Fruit fly (Drosophila melanogaster) whole organism, prepupa: ENCODE results near the gene U2af38.
A peak's percentile ranks its signal among the peaks of the same experiment; 100 is the strongest.

Experiments
- Blimp-1 ChIP-seq: fragments of 200-800 bp; sonication (Bioruptor generic); optimal IDR thresholded peaks from 3 replicates; lab custom pipeline; 2017; ENCODE audit warnings: missing biosample characterization, missing genetic modification characterization, mild to moderate bottlenecking, moderate library complexity, missing genetic modification reagents
- CG10631 ChIP-seq: fragments of 200-800 bp; sonication (Bioruptor generic); optimal IDR thresholded peaks from 2 replicates; lab custom pipeline; 2016; ENCODE audit warnings: missing biosample characterization, missing genetic modification characterization
- CG10669 ChIP-seq: fragments of 200-800 bp; sonication (Bioruptor generic); optimal IDR thresholded peaks from 3 replicates; lab custom pipeline; 2018; ENCODE audit warnings: missing biosample characterization, mild to moderate bottlenecking, missing genetic modification characterization, moderate library complexity
- CG11762 ChIP-seq: fragments of 200-800 bp; sonication (Bioruptor generic); optimal IDR thresholded peaks from 3 replicates; lab custom pipeline; 2016; ENCODE audit warnings: missing biosample characterization, missing genetic modification characterization; ENCODE audit not compliant: insufficient read depth
- CG11902 ChIP-seq: fragments of 200-800 bp; sonication (Bioruptor generic); optimal IDR thresholded peaks from 3 replicates; lab custom pipeline; 2016; ENCODE audit warnings: missing biosample characterization, missing genetic modification characterization
- CG15336 ChIP-seq: fragments of 200-800 bp; sonication (Bioruptor generic); IDR thresholded peaks from 2 replicates; pipeline ENCODE4 v1.3.6; 2022; ENCODE audit warnings: missing biosample characterization, missing genetic modification characterization
- CG1621 ChIP-seq: fragments of 200-800 bp; sonication (Bioruptor generic); optimal IDR thresholded peaks from 3 replicates; lab custom pipeline; 2018; ENCODE audit warnings: missing biosample characterization, mild to moderate bottlenecking, missing genetic modification characterization
- CG16779 ChIP-seq: fragments of 200-800 bp; sonication (Bioruptor generic); optimal IDR thresholded peaks from 3 replicates; lab custom pipeline; 2017; ENCODE audit warnings: missing biosample characterization, mild to moderate bottlenecking, missing genetic modification characterization
- CG3032 ChIP-seq: fragments of 200-800 bp; optimal IDR thresholded peaks from 2 replicates; lab custom pipeline; 2019; ENCODE audit warnings: missing biosample characterization, mild to moderate bottlenecking, missing genetic modification characterization, moderate library complexity
- CG31627 ChIP-seq: fragments of 200-800 bp; sonication (Bioruptor generic); optimal IDR thresholded peaks from 3 replicates; lab custom pipeline; 2016; ENCODE audit warnings: missing biosample characterization, missing genetic modification characterization
- CG32006 ChIP-seq: fragments of 200-800 bp; sonication (Bioruptor generic); optimal IDR thresholded peaks from 3 replicates; lab custom pipeline; 2017; ENCODE audit warnings: missing biosample characterization, mild to moderate bottlenecking, missing genetic modification characterization
- CG34406 ChIP-seq: fragments of 200-800 bp; sonication (Bioruptor generic); optimal IDR thresholded peaks from 3 replicates; lab custom pipeline; 2016; ENCODE audit warnings: missing biosample characterization, missing genetic modification characterization
- CG4318 ChIP-seq: fragments of 200-800 bp; sonication (Bioruptor generic); optimal IDR thresholded peaks from 3 replicates; lab custom pipeline; 2017; ENCODE audit warnings: missing biosample characterization, mild to moderate bottlenecking, missing genetic modification characterization
- CG6163 ChIP-seq: fragments of 200-800 bp; sonication (Bioruptor generic); IDR thresholded peaks from 3 replicates; pipeline ENCODE4 v1.3.6; 2022; ENCODE audit warnings: missing biosample characterization, missing genetic modification characterization
- CG6276 ChIP-seq: fragments of 200-800 bp; sonication (Bioruptor generic); optimal IDR thresholded peaks from 2 replicates; lab custom pipeline; 2017; ENCODE audit warnings: missing biosample characterization, mild to moderate bottlenecking, missing genetic modification characterization
- CG8319 ChIP-seq: fragments of 200-800 bp; sonication (Bioruptor generic); optimal IDR thresholded peaks from 3 replicates; lab custom pipeline; 2016; ENCODE audit warnings: missing biosample characterization, missing genetic modification characterization
- CG8632 ChIP-seq: fragments of 200-800 bp; sonication (Bioruptor generic); optimal IDR thresholded peaks from 3 replicates; lab custom pipeline; 2016; ENCODE audit warnings: missing biosample characterization, missing genetic modification characterization
- CG9139 ChIP-seq: fragments of 200-800 bp; sonication (Bioruptor generic); optimal IDR thresholded peaks from 3 replicates; lab custom pipeline; 2017; ENCODE audit warnings: missing biosample characterization, mild to moderate bottlenecking, missing genetic modification characterization
- Eip75B ChIP-seq: fragments of 200-800 bp; sonication (Bioruptor generic); optimal IDR thresholded peaks from 3 replicates; lab custom pipeline; 2016; ENCODE audit warnings: missing biosample characterization, missing genetic modification characterization
- Eip78C ChIP-seq: fragments of 200-800 bp; sonication (Bioruptor generic); peaks from one replicate; lab custom pipeline; 2016; ENCODE audit warnings: missing biosample characterization, missing genetic modification characterization
- Eip93F ChIP-seq: fragments of 200-800 bp; sonication (Bioruptor generic); optimal IDR thresholded peaks from 2 replicates; lab custom pipeline; 2016; ENCODE audit warnings: missing biosample characterization, mild to moderate bottlenecking, missing genetic modification characterization
- Ets21C ChIP-seq: fragments of 200-800 bp; sonication (Bioruptor generic); optimal IDR thresholded peaks from 3 replicates; lab custom pipeline; 2016; ENCODE audit warnings: missing biosample characterization, missing genetic modification characterization
- Ets96B ChIP-seq: fragments of 200-800 bp; optimal IDR thresholded peaks from 2 replicates; lab custom pipeline; 2019; ENCODE audit warnings: missing biosample characterization, mild to moderate bottlenecking, missing genetic modification characterization, moderate library complexity
- Gug ChIP-seq: fragments of 200-800 bp; sonication (Bioruptor generic); IDR thresholded peaks from 2 replicates; pipeline ENCODE4 v1.3.6; 2022; ENCODE audit warnings: missing biosample characterization, missing genetic modification characterization
- Hr38 ChIP-seq: sonication (Bioruptor generic); optimal IDR thresholded peaks from 2 replicates; lab custom pipeline; 2016; ENCODE audit warnings: missing biosample characterization, missing genetic modification characterization
- Hr39 ChIP-seq: fragments of 200-800 bp; sonication (Bioruptor generic); optimal IDR thresholded peaks from 2 replicates; lab custom pipeline; 2016; ENCODE audit warnings: missing biosample characterization, missing genetic modification characterization
- Hr4 ChIP-seq: fragments of 200-800 bp; sonication (Bioruptor generic); optimal IDR thresholded peaks from 3 replicates; lab custom pipeline; 2016; ENCODE audit warnings: missing biosample characterization, missing genetic modification characterization
- Lpt ChIP-seq: fragments of 200-800 bp; sonication (Bioruptor generic); optimal IDR thresholded peaks from 3 replicates; lab custom pipeline; 2016; ENCODE audit warnings: missing biosample characterization, missing genetic modification characterization
- Met ChIP-seq: fragments of 200-800 bp; sonication (Bioruptor generic); optimal IDR thresholded peaks from 3 replicates; lab custom pipeline; 2016; ENCODE audit warnings: missing biosample characterization, missing genetic modification characterization
- OdsH ChIP-seq: fragments of 200-800 bp; sonication (Bioruptor generic); optimal IDR thresholded peaks from 3 replicates; lab custom pipeline; 2016; ENCODE audit warnings: missing biosample characterization, missing genetic modification characterization
- Smox ChIP-seq: fragments of 200-800 bp; sonication (Bioruptor generic); optimal IDR thresholded peaks from 3 replicates; lab custom pipeline; 2016; ENCODE audit warnings: missing biosample characterization, missing genetic modification characterization
- Sox102F ChIP-seq: fragments of 200-800 bp; sonication (Bioruptor generic); optimal IDR thresholded peaks from 2 replicates; lab custom pipeline; 2016; ENCODE audit warnings: missing biosample characterization, mild to moderate bottlenecking, missing genetic modification characterization
- Sox14 ChIP-seq: fragments of 200-800 bp; sonication (Bioruptor generic); optimal IDR thresholded peaks from 3 replicates; lab custom pipeline; 2016; ENCODE audit warnings: missing biosample characterization, missing genetic modification characterization
- Sox15 ChIP-seq: fragments of 200-800 bp; sonication (Bioruptor generic); optimal IDR thresholded peaks from 3 replicates; lab custom pipeline; 2016; ENCODE audit warnings: missing biosample characterization, missing genetic modification characterization
- acj6 ChIP-seq: fragments of 200-800 bp; sonication (Bioruptor generic); optimal IDR thresholded peaks from 3 replicates; lab custom pipeline; 2016; ENCODE audit warnings: missing biosample characterization, missing genetic modification characterization
- cyc ChIP-seq: fragments of 200-800 bp; sonication (Bioruptor generic); optimal IDR thresholded peaks from 3 replicates; lab custom pipeline; 2016; ENCODE audit warnings: missing biosample characterization, missing genetic modification characterization
- dac ChIP-seq: fragments of 200-800 bp; sonication (Bioruptor generic); optimal IDR thresholded peaks from 2 replicates; lab custom pipeline; 2017; ENCODE audit warnings: missing biosample characterization, mild to moderate bottlenecking, missing genetic modification characterization
- eg ChIP-seq: fragments of 200-800 bp; sonication (Bioruptor generic); IDR thresholded peaks from 3 replicates; pipeline ENCODE4 v1.3.6; 2022; ENCODE audit warnings: missing biosample characterization, missing genetic modification characterization
- esn ChIP-seq: fragments of 200-800 bp; sonication (Bioruptor generic); optimal IDR thresholded peaks from 2 replicates; lab custom pipeline; 2016; ENCODE audit warnings: missing biosample characterization, mild to moderate bottlenecking, missing genetic modification characterization, moderate library complexity
- fd85E ChIP-seq: fragments of 200-800 bp; sonication (Bioruptor generic); optimal IDR thresholded peaks from 3 replicates; lab custom pipeline; 2016; ENCODE audit warnings: missing biosample characterization, missing genetic modification characterization
- fkh ChIP-seq: fragments of 200-800 bp; sonication (Bioruptor generic); optimal IDR thresholded peaks from 3 replicates; lab custom pipeline; 2017; ENCODE audit warnings: missing biosample characterization, mild to moderate bottlenecking, missing genetic modification characterization, moderate library complexity
- lz ChIP-seq: fragments of 200-800 bp; sonication (Bioruptor generic); optimal IDR thresholded peaks from 3 replicates; lab custom pipeline; 2016; ENCODE audit warnings: missing biosample characterization, missing genetic modification characterization
- net ChIP-seq: fragments of 200-800 bp; sonication (Bioruptor generic); optimal IDR thresholded peaks from 3 replicates; lab custom pipeline; 2016; ENCODE audit warnings: missing biosample characterization, missing genetic modification characterization
- pdm3 ChIP-seq: fragments of 200-800 bp; sonication (Bioruptor generic); optimal IDR thresholded peaks from 3 replicates; lab custom pipeline; 2016; ENCODE audit warnings: missing biosample characterization, missing genetic modification characterization
- spab ChIP-seq: fragments of 200-800 bp; sonication (Bioruptor generic); optimal IDR thresholded peaks from 2 replicates; lab custom pipeline; 2017; ENCODE audit warnings: missing biosample characterization, mild to moderate bottlenecking, missing genetic modification characterization, missing genetic modification reagents
- ss ChIP-seq, 2 experiments: fragments of 200-800 bp; sonication (Bioruptor generic); optimal IDR thresholded peaks; 2 replicates in 1 of 2; 3 replicates in 1 of 2; lab custom pipeline; 2017 to 2018; ENCODE audit warnings: mild to moderate bottlenecking in 2 of 2, missing biosample characterization in 2 of 2, missing genetic modification characterization in 2 of 2, moderate library complexity in 1 of 2
- svp ChIP-seq: fragments of 200-800 bp; sonication (Bioruptor generic); peaks from one replicate; lab custom pipeline; 2016; ENCODE audit warnings: missing biosample characterization, missing genetic modification characterization
- topi ChIP-seq: fragments of 200-800 bp; sonication (Bioruptor generic); optimal IDR thresholded peaks from 3 replicates; lab custom pipeline; 2016; ENCODE audit warnings: missing biosample characterization, missing genetic modification characterization
- vri ChIP-seq: fragments of 200-800 bp; sonication (Bioruptor generic); optimal IDR thresholded peaks from 3 replicates; lab custom pipeline; 2016; ENCODE audit warnings: missing biosample characterization, mild to moderate bottlenecking, missing genetic modification characterization

Gene U2af38

dm6 chr2L:306188-306927 is 11.9 kb upstream of the U2af38 start:
- 0 out of 3 replicates have a peak, but pooled peaks have one; percentile 12 for TF ChIP-seq CG6163 (GFP tag; lab: Robert Waterston, UW)
- TF ChIP-seq lz: no peak
- peak; percentile 24 for TF ChIP-seq fkh (GFP tag; lab: Kevin White, UChicago)
- TF ChIP-seq CG8319 (GFP tag; lab: Kevin White, UChicago): no peak
- peak; percentile 61 for TF ChIP-seq vri (GFP tag; lab: Kevin White, UChicago)
- TF ChIP-seq svp (GFP tag; lab: Kevin White, UChicago): peak; percentile 94
- no peak for TF ChIP-seq Sox15 (GFP tag; lab: Kevin White, UChicago)
- 0 out of 3 replicates have a peak, but pooled peaks have one; percentile 8 for TF ChIP-seq eg (GFP tag; lab: Robert Waterston, UW)
- TF ChIP-seq Gug: peak; percentile 8; the same call in 1 of the 2 replicates
- no peak for TF ChIP-seq CG16779 (tag; lab: Kevin White, UChicago)
- TF ChIP-seq, all 60 proteins: peak for 6

- TF ChIP-seq spab (no peak), CG10631 (GFP tag; lab: Kevin White, UChicago) (peak; percentile 34), topi (peak; percentile 39), cyc (GFP tag; lab: Kevin White, UChicago) (peak; percentile 41), acj6 (GFP tag; lab: Kevin White, UChicago) (peak; percentile 39), Blimp-1 (GFP tag; lab: Kevin White, UChicago) (no peak), CG9139 (GFP tag; lab: Kevin White, UChicago) (no peak), CG8632 (no peak), Lpt (GFP tag; lab: Kevin White, UChicago) (no peak), OdsH (GFP tag; lab: Kevin White, UChicago) (peak; percentile 29), svp (GFP tag; lab: Kevin White, UChicago) (peak; percentile 76), Hr39 (GFP tag; lab: Kevin White, UChicago) (peak; percentile 55), CG34406 (GFP tag; lab: Kevin White, UChicago) (no peak), CG1621 (tag; lab: Kevin White, UChicago) (no peak), Eip93F (GFP tag; lab: Kevin White, UChicago) (peak; percentile 45), esn (GFP tag; lab: Kevin White, UChicago) (peak; percentile 51), Sox14 (GFP tag; lab: Kevin White, UChicago) (peak; percentile 67), Hr38 (GFP tag; lab: Kevin White, UChicago) (no peak), Eip75B (GFP tag; lab: Kevin White, UChicago) (peak; percentile 57), Smox (GFP tag; lab: Kevin White, UChicago) (peak; percentile 43), ss (GFP tag; optimal IDR thresholded peaks at IDR 0.05; lab: Kevin White, UChicago) (no peak), CG3032 (tag; lab: Kevin White, UChicago) (peak; percentile 32), CG32006 (no peak), eg (GFP tag; lab: Robert Waterston, UW) (no peak), pdm3 (GFP tag; lab: Kevin White, UChicago) (no peak), CG11902 (GFP tag; lab: Kevin White, UChicago) (peak; percentile 2), Met (GFP tag; lab: Kevin White, UChicago) (peak; percentile 4), CG11762 (GFP tag; lab: Kevin White, UChicago) (no peak), CG10669 (GFP tag; lab: Kevin White, UChicago) (no peak), CG15336 (no peak), Sox102F (GFP tag; lab: Kevin White, UChicago) (peak; percentile 33), Sox15 (GFP tag; lab: Kevin White, UChicago) (peak; percentile 2), Eip78C (GFP tag; lab: Kevin White, UChicago) (peak; percentile 77), CG4318 (GFP tag; lab: Kevin White, UChicago) (no peak), fd85E (no peak), CG6163 (GFP tag; lab: Robert Waterston, UW) (no peak), net (GFP tag; lab: Kevin White, UChicago) (no peak), CG31627 (GFP tag; lab: Kevin White, UChicago) (peak; percentile 61), fkh (GFP tag; lab: Kevin White, UChicago) (no peak), dac (no peak), Ets96B (tag; lab: Kevin White, UChicago) (peak; percentile 2), Hr4 (GFP tag; lab: Kevin White, UChicago) (peak; percentile 40), CG6276 (GFP tag; lab: Kevin White, UChicago) (no peak), Ets21C (GFP tag; lab: Kevin White, UChicago) (peak; percentile 47)
Observed at dm6 chr2L:305646-306045, 11.2 kb upstream of the U2af38 start, which contains the start of gene Plc21C. Gene Plc21C, plus strand, starts transcription at chr2L:305935.
